Worm (Caenorhabditis elegans): ENCODE results near the gene nspf-2.
"Not testable (repeated sequence)": the region's sequence is repeated elsewhere in the genome, so short reads cannot be mapped to it uniquely, and the experiment has no call there.

nspf-2 gene

DNA sequence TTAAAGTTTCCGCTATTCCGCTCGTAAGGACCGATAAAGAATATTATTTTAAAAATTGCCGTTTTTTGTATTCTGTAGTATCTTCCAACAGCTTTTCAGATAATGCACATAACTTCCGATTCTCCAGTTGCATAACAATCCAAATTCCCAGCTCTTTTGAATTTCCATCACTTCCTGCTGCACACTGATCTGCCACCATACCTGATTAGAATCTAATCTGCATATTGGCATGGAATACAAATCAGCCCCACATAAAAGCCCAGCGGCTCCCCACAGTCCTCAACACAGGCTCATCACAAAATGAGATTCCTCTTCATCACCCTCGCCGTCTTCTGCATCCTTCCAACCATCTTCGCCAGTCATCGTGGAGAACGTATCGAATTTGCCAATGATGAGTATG, at the start of gene nspf-2:
Gene nspf-2 (plus strand): TSS at position 301 of the 400 bp plus-strand sequence.
- not testable (repeated sequence) for TF ChIP-seq nfya-1 (tag; optimal IDR thresholded peaks at IDR 0.05; ENCODE audit: borderline replicate concordance, insufficient read depth); ekl-4 (GFP tag; IDR thresholded peaks at IDR 0.05); ztf-3 (GFP tag; optimal IDR thresholded peaks at IDR 0.05)

DNA sequence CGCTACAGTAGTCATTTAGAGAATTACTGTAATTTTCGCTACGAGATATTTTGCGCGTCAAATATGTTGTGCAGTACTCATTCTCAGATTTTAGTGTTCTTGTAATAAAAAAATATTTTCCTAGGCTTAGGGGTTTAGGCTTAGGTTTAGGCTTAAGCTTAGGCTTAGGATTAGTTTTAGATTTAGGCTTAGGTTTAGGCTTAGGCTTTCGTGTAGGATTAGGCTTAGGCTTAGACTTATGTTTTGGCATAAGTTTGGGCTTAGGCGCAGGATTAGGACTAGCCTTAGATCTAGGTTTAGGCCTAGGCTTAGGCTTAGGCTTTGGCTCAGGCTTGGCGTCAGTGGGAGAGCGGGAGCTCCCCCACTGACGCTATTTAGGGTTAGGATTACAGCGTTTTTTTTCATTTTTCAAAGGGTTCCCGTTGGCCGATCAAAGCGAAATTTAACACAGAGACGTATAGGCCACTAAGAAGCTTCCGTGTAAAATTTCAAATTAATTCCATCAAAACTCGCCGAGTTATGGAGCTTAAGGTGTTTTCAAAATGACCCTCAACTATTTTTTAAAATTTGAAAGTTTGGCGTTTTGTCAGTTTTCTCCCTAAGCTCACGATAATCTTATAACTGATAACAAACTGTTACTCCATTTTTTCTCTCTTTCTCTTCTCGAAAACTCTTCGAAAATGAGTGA, 49.2 kb upstream of the nspf-2 start, which contains the start of gene F22E5.8:
Gene F22E5.8 (plus strand): TSS at position 638 of the 688 bp plus-strand sequence.
- not testable (repeated sequence) for TF ChIP-seq nhr-27 (tag; optimal IDR thresholded peaks at IDR 0.05); F55B11.4 (tag; optimal IDR thresholded peaks at IDR 0.05; ENCODE audit: borderline replicate concordance, insufficient read depth); bed-1 (GFP tag; IDR thresholded peaks at IDR 0.05)

ce11 chrII:2640982-2641381, 47.7 kb upstream of the nspf-2 start, which contains the start of gene F22E5.23:
Gene F22E5.23 (plus strand): TSS chrII:2641282.
- TF ChIP-seq pbrm-1 (GFP tag; IDR thresholded peaks at IDR 0.05) = no peak
- no peak for TF ChIP-seq akir-1 (GFP tag; optimal IDR thresholded peaks at IDR 0.05)
- no peak for TF ChIP-seq repo-1 (tag; optimal IDR thresholded peaks at IDR 0.05)
- TF ChIP-seq ceh-27 (GFP tag; optimal IDR thresholded peaks at IDR 0.05) = no peak
- no peak for TF ChIP-seq pha-4 (tag; optimal IDR thresholded peaks at IDR 0.05)
- TF ChIP-seq cebp-1 (GFP tag; IDR thresholded peaks at IDR 0.05) = no peak
- no peak for TF ChIP-seq cebp-1 (tag; optimal IDR thresholded peaks at IDR 0.05)
- no peak for TF ChIP-seq him-1 (tag; optimal IDR thresholded peaks at IDR 0.05)
- no peak for TF ChIP-seq ztf-28 (GFP tag; IDR thresholded peaks at IDR 0.05)
- TF ChIP-seq lir-1 (GFP tag; conservative IDR thresholded peaks at IDR 0.05) = no peak
- TF ChIP-seq die-1 (tag; optimal IDR thresholded peaks at IDR 0.05) = no peak
- TF ChIP-seq Y53G8AR.9 (GFP tag; conservative IDR thresholded peaks at IDR 0.05) = no peak
- no peak for TF ChIP-seq snpc-1.1 (tag; optimal IDR thresholded peaks at IDR 0.05; ENCODE audit: insufficient read depth)
- TF ChIP-seq F55B11.4 (tag; optimal IDR thresholded peaks at IDR 0.05; ENCODE audit: borderline replicate concordance, insufficient read depth) = no peak
- no peak for TF ChIP-seq lin-54 (GFP tag; optimal IDR thresholded peaks at IDR 0.05)
- TF ChIP-seq fkh-3 (tag; optimal IDR thresholded peaks at IDR 0.05) = no peak
- no peak for TF ChIP-seq dox-1 (GFP tag; IDR thresholded peaks at IDR 0.05)
- no peak for TF ChIP-seq snpc-3.4 (tag; optimal IDR thresholded peaks at IDR 0.05)
- TF ChIP-seq B0035.1 (tag; optimal IDR thresholded peaks at IDR 0.05) = no peak
- TF ChIP-seq F33H1.4 (GFP tag; IDR thresholded peaks at IDR 0.05) = no peak
- no peak for TF ChIP-seq ets-4 (GFP tag; optimal IDR thresholded peaks at IDR 0.05)

DNA sequence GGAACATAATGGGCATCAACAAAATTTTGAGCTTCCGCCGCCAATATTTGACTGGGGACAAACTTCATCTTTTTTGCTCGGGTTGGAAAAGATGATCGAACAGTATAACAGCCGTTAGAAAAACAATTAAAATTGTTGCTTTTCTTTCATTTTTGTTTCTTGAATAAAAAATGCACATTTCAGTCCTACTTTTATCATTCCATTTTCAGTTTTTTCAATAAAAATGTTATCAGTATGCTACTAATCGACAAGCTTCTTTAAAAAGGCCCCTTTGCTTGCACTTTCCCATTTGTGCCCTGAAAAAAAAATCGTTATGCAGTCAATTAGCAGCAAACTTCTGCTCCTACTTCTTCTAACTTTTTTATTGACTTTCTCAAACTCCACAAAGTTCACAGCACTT, 46.9 kb upstream of the nspf-2 start, which contains the start of gene F22E5.7:
Gene F22E5.7 (plus strand): TSS at position 301 of the 400 bp plus-strand sequence.
- TF ChIP-seq Y67H2A.10 (GFP tag; conservative IDR thresholded peaks at IDR 0.05) = no peak
- no peak for TF ChIP-seq chd-7 (tag; optimal IDR thresholded peaks at IDR 0.05)
- no peak for TF ChIP-seq attf-6 (GFP tag; IDR thresholded peaks at IDR 0.05)
- no peak for TF ChIP-seq ztf-26 (tag; optimal IDR thresholded peaks at IDR 0.05)
- no peak for TF ChIP-seq hmg-1.2 (GFP tag; IDR thresholded peaks at IDR 0.05)
- TF ChIP-seq B0019.2 (GFP tag; conservative IDR thresholded peaks at IDR 0.05) = no peak
- TF ChIP-seq zfh-2 (GFP tag; conservative IDR thresholded peaks at IDR 0.05) = no peak
- no peak for TF ChIP-seq mes-4 (tag; optimal IDR thresholded peaks at IDR 0.05)
- TF ChIP-seq tlf-1 (GFP tag; optimal IDR thresholded peaks at IDR 0.05) = no peak
- TF ChIP-seq ztf-25 (GFP tag; IDR thresholded peaks at IDR 0.05) = no peak
- TF ChIP-seq snpc-3.4 (tag; optimal IDR thresholded peaks at IDR 0.05) = no peak
- no peak for TF ChIP-seq F10E7.11 (tag; optimal IDR thresholded peaks at IDR 0.05)
- no peak for TF ChIP-seq ceh-27 (GFP tag; optimal IDR thresholded peaks at IDR 0.05)
